Worm (Caenorhabditis elegans): ENCODE data around the gene K02D10.8.

DNA sequence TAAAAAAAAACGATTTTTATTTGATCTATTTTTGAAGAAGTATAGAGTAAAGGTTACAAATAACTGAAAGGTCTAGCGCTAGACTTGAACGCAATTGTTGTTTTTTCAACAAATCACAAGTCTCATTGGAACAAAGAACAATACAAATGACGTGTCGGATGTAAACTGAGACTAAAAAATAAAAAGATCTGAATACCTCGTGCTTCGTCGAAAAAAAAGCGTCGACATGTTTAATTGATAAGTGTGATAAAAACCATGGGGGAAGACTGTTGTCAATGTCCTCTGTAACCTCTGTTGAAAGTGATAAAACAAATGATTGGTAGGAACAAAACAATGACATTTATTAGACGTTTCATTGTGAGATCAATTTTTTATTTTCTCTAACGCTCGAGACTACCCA lies 3.4 kb upstream of the K02D10.8 start:
- peak; percentile 10 for TF ChIP-seq F13H6.1 (tag; optimal IDR thresholded peaks at IDR 0.05)
- no peak for TF ChIP-seq egl-27 (tag; optimal IDR thresholded peaks at IDR 0.05)
- no peak for TF ChIP-seq ZK546.5 (tag; optimal IDR thresholded peaks at IDR 0.05)
- no peak for TF ChIP-seq nhr-77 (tag; optimal IDR thresholded peaks at IDR 0.05)
- no peak for TF ChIP-seq dmd-4 (tag; optimal IDR thresholded peaks at IDR 0.05)
- TF ChIP-seq nhr-23 (tag; optimal IDR thresholded peaks at IDR 0.05): no peak
- no peak for TF ChIP-seq zag-1 (tag; optimal IDR thresholded peaks at IDR 0.05)
- TF ChIP-seq aly-2 (tag; optimal IDR thresholded peaks at IDR 0.05): no peak
- no peak for TF ChIP-seq sem-4 (tag; optimal IDR thresholded peaks at IDR 0.05)
- TF ChIP-seq skn-1 (tag; optimal IDR thresholded peaks at IDR 0.05): peak; percentile 7
- TF ChIP-seq C34F6.9 (tag; optimal IDR thresholded peaks at IDR 0.05): no peak
- TF ChIP-seq R02D3.7 (tag; optimal IDR thresholded peaks at IDR 0.05): no peak
- TF ChIP-seq nhr-237 (tag; optimal IDR thresholded peaks at IDR 0.05): no peak

Data from whole organism, L2 larva.